Worm (Caenorhabditis elegans): Measurements from ENCODE around the gene F41H10.5.

Gene F41H10.5

DNA sequence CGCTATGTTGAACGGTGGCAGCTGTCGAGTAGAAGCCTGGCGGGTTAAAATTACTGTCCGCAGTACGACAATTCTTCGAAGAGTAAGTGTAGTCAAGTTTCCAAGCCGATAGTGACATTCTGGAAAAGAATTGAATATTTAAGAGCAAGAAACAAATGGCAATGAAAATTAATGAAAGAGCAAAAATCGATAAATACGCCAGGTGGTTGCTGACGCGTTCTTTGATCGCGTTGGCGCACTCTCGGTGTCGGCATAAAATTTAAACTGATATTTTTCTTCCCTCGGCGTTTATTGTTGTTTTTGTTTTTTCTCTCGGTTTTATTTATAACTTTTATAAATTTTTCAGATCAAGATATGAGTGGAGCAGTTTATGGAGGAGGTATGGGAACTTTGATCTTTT lies 34.0 kb downstream of the F41H10.5 start, which contains the start of the genes perm-3 and swsn-6 (continued):
- TF ChIP-seq pha-4 (GFP tag; IDR thresholded peaks at IDR 0.05) (peak; percentile 50; the same call in 1 of the 2 replicates), pha-4 (tag; optimal IDR thresholded peaks at IDR 0.05) (peak; percentile 50), mep-1 (tag; optimal IDR thresholded peaks at IDR 0.05) (peak; percentile 78), lin-15B (tag; optimal IDR thresholded peaks at IDR 0.05) (no peak), daf-12 (tag; optimal IDR thresholded peaks at IDR 0.05) (no peak), dmd-8 (GFP tag; IDR thresholded peaks at IDR 0.05) (no peak), tra-1 (GFP tag; IDR thresholded peaks at IDR 0.05) (no peak), madf-9 (GFP tag; conservative IDR thresholded peaks at IDR 0.05) (0 out of 2 replicates have a peak, but pooled peaks have one; percentile 36), Y48G9A.11 (GFP tag; IDR thresholded peaks at IDR 0.05) (no peak), ztf-7 (tag; optimal IDR thresholded peaks at IDR 0.05) (peak; percentile 64), nhr-41 (GFP tag; IDR thresholded peaks at IDR 0.05) (no peak), vab-7 (GFP tag; IDR thresholded peaks at IDR 0.05) (no peak), T20F7.1 (GFP tag; optimal IDR thresholded peaks at IDR 0.05) (peak; percentile 41)

DNA sequence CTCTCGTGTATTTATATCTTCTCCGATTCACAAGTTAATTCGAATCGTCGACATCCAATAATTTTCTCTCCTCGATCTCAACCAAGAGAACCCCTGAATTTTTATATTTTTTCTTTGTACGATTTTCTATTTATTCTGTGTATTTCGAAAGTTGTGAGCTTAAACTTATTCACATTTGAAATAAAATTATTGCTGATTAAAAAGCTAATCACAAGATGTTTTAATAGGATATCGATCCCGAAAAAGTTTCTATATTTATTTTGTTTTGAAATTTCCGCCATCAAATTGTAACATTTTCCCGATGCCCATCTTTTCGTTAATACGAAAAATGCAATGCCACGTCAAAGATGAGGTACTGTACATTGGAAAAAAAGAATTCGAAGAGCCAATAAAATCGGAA lies 36.1 kb downstream of the F41H10.5 start, which contains the start of gene ZK616.3:
Gene ZK616.3, plus strand, starts transcription at position 301 of the 400 bp plus-strand sequence.
- TF ChIP-seq ces-1 (GFP tag; optimal IDR thresholded peaks at IDR 0.05), result no peak
- TF ChIP-seq daf-12 (tag; optimal IDR thresholded peaks at IDR 0.05), result no peak
- TF ChIP-seq lin-13 (GFP tag; optimal IDR thresholded peaks at IDR 0.05), result no peak
- no peak for TF ChIP-seq madf-9 (GFP tag; conservative IDR thresholded peaks at IDR 0.05)
- no peak for TF ChIP-seq D1046.2 (GFP tag; IDR thresholded peaks at IDR 0.05)
- TF ChIP-seq duxl-1 (tag; optimal IDR thresholded peaks at IDR 0.05; ENCODE audit: poor library complexity), result no peak
- no peak for TF ChIP-seq aha-1 (tag)
- no peak for TF ChIP-seq egl-27 (tag; optimal IDR thresholded peaks at IDR 0.05)
- TF ChIP-seq zfp-2 (tag; optimal IDR thresholded peaks at IDR 0.05), result no peak
- no peak for TF ChIP-seq sdz-12 (GFP tag; optimal IDR thresholded peaks at IDR 0.05)
- TF ChIP-seq ztf-11 (tag; optimal IDR thresholded peaks at IDR 0.05), result no peak
- no peak for TF ChIP-seq nhr-25 (tag; optimal IDR thresholded peaks at IDR 0.05; ENCODE audit: borderline replicate concordance, insufficient read depth)
- no peak for TF ChIP-seq lsy-2 (tag; optimal IDR thresholded peaks at IDR 0.05)
- TF ChIP-seq zip-2 (tag; optimal IDR thresholded peaks at IDR 0.05), result no peak
- no peak for TF ChIP-seq tra-1 (GFP tag; IDR thresholded peaks at IDR 0.05)
- no peak for TF ChIP-seq saeg-2 (GFP tag; IDR thresholded peaks at IDR 0.05)
- no peak for TF ChIP-seq unc-39 (tag; optimal IDR thresholded peaks at IDR 0.05)
- TF ChIP-seq Y105C5A.15 (GFP tag; IDR thresholded peaks at IDR 0.05), result no peak
- no peak for TF ChIP-seq nhr-28 (tag; optimal IDR thresholded peaks at IDR 0.05)

DNA sequence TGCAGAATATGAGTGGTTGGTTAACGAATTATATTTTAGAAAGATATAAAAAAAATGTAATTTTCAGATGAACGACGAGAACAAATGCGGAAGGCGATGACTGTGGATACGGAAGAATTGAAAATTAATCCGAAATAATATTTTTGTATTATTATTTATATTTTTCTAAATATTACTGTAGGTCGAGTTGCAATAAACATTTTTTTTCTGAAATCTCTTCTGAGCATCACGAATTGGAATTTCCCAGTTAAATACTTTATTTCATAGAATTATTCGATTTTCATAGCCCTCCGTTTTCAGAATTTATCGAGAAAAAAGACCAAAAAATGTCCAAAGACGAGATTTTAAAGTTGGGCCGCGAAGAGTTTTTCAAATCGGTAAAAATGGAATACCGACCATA lies 36.8 kb downstream of the F41H10.5 start, which contains the start of gene ZK616.2:
Gene ZK616.2, plus strand, starts transcription at position 301 of the 400 bp plus-strand sequence.
- no peak for TF ChIP-seq lin-13 (GFP tag; optimal IDR thresholded peaks at IDR 0.05)
- no peak for TF ChIP-seq nhr-28 (tag; optimal IDR thresholded peaks at IDR 0.05)
- TF ChIP-seq ztf-11 (tag; optimal IDR thresholded peaks at IDR 0.05), result no peak
- TF ChIP-seq aly-2 (tag; optimal IDR thresholded peaks at IDR 0.05), result no peak
- no peak for TF ChIP-seq php-3 (GFP tag; IDR thresholded peaks at IDR 0.05)
- no peak for TF ChIP-seq unc-62 (GFP tag; optimal IDR thresholded peaks at IDR 0.05 in 1 of 2)
- no peak for TF ChIP-seq unc-62 (tag; optimal IDR thresholded peaks at IDR 0.05)
- no peak for TF ChIP-seq hlh-11 (tag; optimal IDR thresholded peaks at IDR 0.05)
- no peak for TF ChIP-seq dpl-1 (GFP tag; optimal IDR thresholded peaks at IDR 0.05)
- TF ChIP-seq sdz-12 (GFP tag; optimal IDR thresholded peaks at IDR 0.05), result no peak
- no peak for TF ChIP-seq ama-1 (optimal IDR thresholded peaks at IDR 0.05)
- TF ChIP-seq F10B5.3 (tag; optimal IDR thresholded peaks at IDR 0.05), result no peak
- no peak for TF ChIP-seq zip-2 (tag; optimal IDR thresholded peaks at IDR 0.05)
- TF ChIP-seq tra-1 (GFP tag; IDR thresholded peaks at IDR 0.05), result no peak
- TF ChIP-seq Y75B8A.6 (GFP tag; IDR thresholded peaks at IDR 0.05), result no peak
- TF ChIP-seq pqm-1 (tag; optimal IDR thresholded peaks at IDR 0.05), result no peak
- no peak for TF ChIP-seq saeg-2 (GFP tag; IDR thresholded peaks at IDR 0.05)
- TF ChIP-seq ZK546.5 (tag; optimal IDR thresholded peaks at IDR 0.05), result no peak
- TF ChIP-seq set-16 (GFP tag; IDR thresholded peaks at IDR 0.05), result no peak
- no peak for TF ChIP-seq Y5F2A.4 (GFP tag; optimal IDR thresholded peaks at IDR 0.05)
- TF ChIP-seq unc-39 (tag; optimal IDR thresholded peaks at IDR 0.05), result no peak

All from whole organism, L4 larva.